Fruit fly (Drosophila melanogaster): Measurements from ENCODE around the gene CG34280.
A peak's percentile ranks its signal among the peaks of the same experiment; 100 is the strongest.

CG34280 gene

dm6 chr3R:17391313-17391845, 12.1 kb downstream of the CG34280 start, which contains the start of the genes Brf and sds22 (continued):
- TF ChIP-seq al (GFP tag; IDR thresholded peaks at IDR 0.05) (peak; percentile 92), HLH3B (GFP tag; IDR thresholded peaks at IDR 0.05) (peak; percentile 94), Lhr (GFP tag; optimal IDR thresholded peaks at IDR 0.05) (peak; percentile 84), Chrac-16 (GFP tag; optimal IDR thresholded peaks at IDR 0.05) (peak; percentile 98), CG8765 (GFP tag; IDR thresholded peaks at IDR 0.05) (peak; percentile 92), Nf-YB (GFP tag; optimal IDR thresholded peaks at IDR 0.05) (peak; percentile 79), ftz-f1 (GFP tag; optimal IDR thresholded peaks at IDR 0.05) (peak; percentile 72), dysf (GFP tag; IDR thresholded peaks at IDR 0.05) (peak; percentile 96), CG1024 (GFP tag; IDR thresholded peaks at IDR 0.05) (peak; percentile 86), Gsc (GFP tag; IDR thresholded peaks at IDR 0.05) (peak; percentile 76), CTCF (GFP tag; optimal IDR thresholded peaks at IDR 0.05) (peak; percentile 46), CG13624 (GFP tag; optimal IDR thresholded peaks at IDR 0.05) (peak; percentile 96), lov (optimal IDR thresholded peaks at IDR 0.05) (no peak), lov (GFP tag; IDR thresholded peaks at IDR 0.05) (peak; percentile 86; the same call in 2 of the 3 replicates), stc (GFP tag; IDR thresholded peaks at IDR 0.05) (peak; percentile 85), ATbp (GFP tag; optimal IDR thresholded peaks at IDR 0.05) (peak; percentile 69), Rfx (GFP tag; IDR thresholded peaks at IDR 0.05) (peak; percentile 97), CG30403 (GFP tag; optimal IDR thresholded peaks at IDR 0.05) (peak; percentile 98), lola (GFP tag; optimal IDR thresholded peaks at IDR 0.05) (peak in 1 of 3 experiments; percentile 97), CG7271 (tag; optimal IDR thresholded peaks at IDR 0.05) (peak; percentile 80), Hr39 (optimal IDR thresholded peaks at IDR 0.05) (no peak), CG10654 (GFP tag; optimal IDR thresholded peaks at IDR 0.05) (peak; percentile 95), en (GFP tag; optimal IDR thresholded peaks at IDR 0.05) (peak; percentile 83), org-1 (GFP tag; optimal IDR thresholded peaks at IDR 0.05) (peak; percentile 87), CG7963 (GFP tag; IDR thresholded peaks at IDR 0.05; ENCODE audit: partially characterized antibody) (0 out of 3 replicates have a peak, but pooled peaks have one; percentile 48), Rx (GFP tag; IDR thresholded peaks at IDR 0.05) (peak; percentile 84), danr (GFP tag; IDR thresholded peaks at IDR 0.05) (peak; percentile 87), CG14050 (GFP tag; IDR thresholded peaks at IDR 0.05) (peak; percentile 87), pnt (GFP tag; optimal IDR thresholded peaks at IDR 0.05) (peak; percentile 95), ERR (GFP tag; optimal IDR thresholded peaks at IDR 0.05) (peak; percentile 89), CG7556 (GFP tag; optimal IDR thresholded peaks at IDR 0.05) (peak; percentile 94), NfI (GFP tag; optimal IDR thresholded peaks at IDR 0.05) (peak; percentile 96), Meics (GFP tag; optimal IDR thresholded peaks at IDR 0.05) (peak; percentile 94), Ets97D (GFP tag; optimal IDR thresholded peaks at IDR 0.05) (peak; percentile 88), cad (GFP tag; optimal IDR thresholded peaks at IDR 0.05) (no peak), B-H2 (GFP tag; optimal IDR thresholded peaks at IDR 0.05) (peak; percentile 97), CG12236 (GFP tag; optimal IDR thresholded peaks at IDR 0.05) (peak; percentile 88), cato (GFP tag; optimal IDR thresholded peaks at IDR 0.05; ENCODE audit: borderline replicate concordance) (peak; percentile 89), CG17829 (tag; optimal IDR thresholded peaks at IDR 0.05) (peak; percentile 96), shn (GFP tag; optimal IDR thresholded peaks at IDR 0.05) (peak; percentile 94), Kr (GFP tag; optimal IDR thresholded peaks at IDR 0.05) (peak; percentile 33), CG17385 (GFP tag; optimal IDR thresholded peaks at IDR 0.05) (peak; percentile 99), Doc3 (GFP tag; IDR thresholded peaks at IDR 0.05; ENCODE audit: partially characterized antibody) (peak; percentile 80), CG14860 (GFP tag; IDR thresholded peaks at IDR 0.05; ENCODE audit: partially characterized antibody) (peak; percentile 74; the same call in 2 of the 3 replicates), gem (tag; optimal IDR thresholded peaks at IDR 0.05) (peak; percentile 98), ac (GFP tag; optimal IDR thresholded peaks at IDR 0.05) (peak; percentile 55), tap (tag; optimal IDR thresholded peaks at IDR 0.05) (peak; percentile 89), Usf (GFP tag; optimal IDR thresholded peaks at IDR 0.05) (peak; percentile 93), kah (GFP tag; optimal IDR thresholded peaks at IDR 0.05) (peak; percentile 76), Hr3 (GFP tag; optimal IDR thresholded peaks at IDR 0.05) (peak; percentile 98), otp (GFP tag; IDR thresholded peaks at IDR 0.05) (peak; percentile 79), CG4404 (GFP tag; IDR thresholded peaks at IDR 0.05) (peak; percentile 95)
